Worm (Caenorhabditis elegans) whole organism, L4/young adult: ENCODE data around the gene F53H8.3.

Experiments
- W03F9.2 ChIP-seq: fragments of 150-350 bp; optimal IDR thresholded peaks from 2 replicates; lab custom pipeline; 2014; ENCODE audit warnings: missing biosample characterization, missing genetic modification characterization
- dao-5 ChIP-seq: sonication (generic microtip); optimal IDR thresholded peaks from 2 replicates; lab custom pipeline; 2016; ENCODE audit warnings: missing genotype, missing genetic modification characterization, moderate library complexity, missing compliant biosample characterization

ce11 chrX:933504-933903 lies 4.8 kb upstream of the F53H8.3 start, which contains the start of gene F35H12.1:
- TF ChIP-seq W03F9.2 (tag; lab: Kevin White, UChicago) (no peak), dao-5 (tag; lab: Kevin White, UChicago) (no peak)
